Fruit fly (Drosophila melanogaster): ENCODE data around the gene Rhp.

DNA sequence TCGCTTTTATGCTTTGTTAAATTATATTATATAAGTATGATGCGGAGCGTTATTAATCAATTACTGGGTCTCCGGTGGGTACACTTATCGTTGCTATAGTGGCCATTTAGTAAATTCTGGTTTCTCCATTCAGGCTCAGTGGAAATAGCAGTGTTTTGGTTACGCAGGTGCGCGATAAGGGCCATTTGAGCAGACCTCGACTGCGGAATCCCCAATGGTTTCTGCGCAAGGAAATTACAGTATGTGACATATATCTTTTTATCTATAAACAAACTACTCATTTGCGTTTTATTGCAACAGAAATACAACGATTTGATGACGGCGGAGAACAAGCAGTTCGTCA is 27.4 kb upstream of the Rhp start:
- TF ChIP-seq pan (optimal IDR thresholded peaks at IDR 0.05): no peak
- TF ChIP-seq EcR (GFP tag; optimal IDR thresholded peaks at IDR 0.05): no peak
- no peak for TF ChIP-seq psq (optimal IDR thresholded peaks at IDR 0.05)
- no peak for TF ChIP-seq Dll (optimal IDR thresholded peaks at IDR 0.05)
- TF ChIP-seq CG8478 (optimal IDR thresholded peaks at IDR 0.05): no peak
- no peak for TF ChIP-seq usp (GFP tag; optimal IDR thresholded peaks at IDR 0.05)

Data from whole organism.